Worm (Caenorhabditis elegans) whole organism, late embryonic: Measurements from ENCODE around the gene lgc-11.

ENCODE experiments used
- C38D4.7 ChIP-seq: fragments of 200-800 bp; sonication (Bioruptor generic); optimal IDR thresholded peaks from 2 replicates; lab custom pipeline; 2018; ENCODE audit warnings: mild to moderate bottlenecking, missing genetic modification characterization, moderate library complexity, missing compliant biosample characterization
- F13H6.1 ChIP-seq: sonication (generic microtip); optimal IDR thresholded peaks from 2 replicates; lab custom pipeline; 2016; ENCODE audit warnings: missing genetic modification characterization, missing compliant biosample characterization
- K09A11.1 ChIP-seq: sonication (generic microtip); optimal IDR thresholded peaks from 2 replicates; lab custom pipeline; 2017; ENCODE audit warnings: antibody characterized with exemption, mild to moderate bottlenecking, missing genetic modification characterization, missing compliant biosample characterization; ENCODE audit not compliant: insufficient read depth
- Y22D7AL.16 ChIP-seq: sonication (generic microtip); optimal IDR thresholded peaks from 2 replicates; lab custom pipeline; 2016; ENCODE audit warnings: missing genetic modification characterization, missing compliant biosample characterization
- ahr-1 ChIP-seq: sonication (generic microtip); optimal IDR thresholded peaks from 2 replicates; lab custom pipeline; 2016; ENCODE audit warnings: missing genetic modification characterization, missing compliant biosample characterization
- ama-1 ChIP-seq: fragments of 150-350 bp; optimal IDR thresholded peaks from 2 replicates; lab custom pipeline; 2014
- ceh-19 ChIP-seq: fragments of 200-800 bp; sonication (Bioruptor generic); optimal IDR thresholded peaks from 2 replicates; lab custom pipeline; 2018; ENCODE audit warnings: mild to moderate bottlenecking, missing genetic modification characterization, missing compliant biosample characterization
- ceh-2 ChIP-seq: sonication (generic microtip); optimal IDR thresholded peaks from 2 replicates; lab custom pipeline; 2016; ENCODE audit warnings: missing genotype, missing genetic modification characterization, missing compliant biosample characterization
- ceh-22 ChIP-seq: sonication (generic microtip); optimal IDR thresholded peaks from 2 replicates; lab custom pipeline; 2017; ENCODE audit warnings: missing biosample characterization, missing genetic modification characterization
- ceh-31 ChIP-seq: sonication (generic microtip); optimal IDR thresholded peaks from 2 replicates; lab custom pipeline; 2016; ENCODE audit warnings: missing genetic modification characterization, missing compliant biosample characterization
- ceh-34 ChIP-seq: sonication (generic microtip); optimal IDR thresholded peaks from 2 replicates; lab custom pipeline; 2016; ENCODE audit warnings: mild to moderate bottlenecking, missing genetic modification characterization, missing compliant biosample characterization
- ceh-45 ChIP-seq: fragments of 200-800 bp; sonication (Bioruptor generic); IDR thresholded peaks from 2 replicates; pipeline ENCODE4 v1.3.6; 2022; ENCODE audit warnings: missing genetic modification reagents, missing genetic modification characterization, missing compliant biosample characterization
- ceh-48 ChIP-seq: sonication (generic microtip); optimal IDR thresholded peaks from 2 replicates; lab custom pipeline; 2016; ENCODE audit warnings: missing genetic modification characterization, inconsistent platforms, missing compliant biosample characterization
- ceh-6 ChIP-seq: fragments of 200-800 bp; sonication (Bioruptor generic); optimal IDR thresholded peaks from 2 replicates; lab custom pipeline; 2018; ENCODE audit warnings: mild to moderate bottlenecking, missing genetic modification characterization, missing compliant biosample characterization
- ceh-9 ChIP-seq: sonication (generic microtip); optimal IDR thresholded peaks from 2 replicates; lab custom pipeline; 2016; ENCODE audit warnings: mild to moderate bottlenecking, missing genetic modification characterization, inconsistent platforms, missing compliant biosample characterization
- che-1 ChIP-seq: sonication (generic microtip); optimal IDR thresholded peaks from 2 replicates; lab custom pipeline; 2016; ENCODE audit warnings: mild to moderate bottlenecking, missing genetic modification characterization, missing compliant biosample characterization
- dve-1 ChIP-seq: sonication (generic microtip); optimal IDR thresholded peaks from 2 replicates; lab custom pipeline; 2017; ENCODE audit warnings: antibody characterized with exemption, mild to moderate bottlenecking, missing genetic modification characterization, missing compliant biosample characterization
- elt-2 ChIP-seq: sonication (generic microtip); optimal IDR thresholded peaks from 2 replicates; lab custom pipeline; 2016; ENCODE audit warnings: missing genetic modification reagents, missing genetic modification characterization, missing compliant biosample characterization
- eyg-1 ChIP-seq: sonication (generic microtip); optimal IDR thresholded peaks from 2 replicates; lab custom pipeline; 2016; ENCODE audit warnings: missing genotype, missing genetic modification characterization, missing compliant biosample characterization
- fax-1 ChIP-seq: sonication (generic microtip); optimal IDR thresholded peaks from 2 replicates; lab custom pipeline; 2016; ENCODE audit warnings: missing genotype, missing genetic modification characterization, missing compliant biosample characterization
- fkh-10 ChIP-seq: fragments of 150-350 bp; optimal IDR thresholded peaks from 2 replicates; lab custom pipeline; 2014; ENCODE audit warnings: missing biosample characterization, missing genetic modification reagents, missing genetic modification characterization
- hlh-30 ChIP-seq: sonication (generic microtip); optimal IDR thresholded peaks from 2 replicates; lab custom pipeline; 2017; ENCODE audit warnings: antibody characterized with exemption, missing genetic modification characterization, missing compliant biosample characterization; ENCODE audit not compliant: insufficient read depth
- lim-6 ChIP-seq: sonication (generic microtip); optimal IDR thresholded peaks from 2 replicates; lab custom pipeline; 2016; ENCODE audit warnings: missing genetic modification characterization, missing compliant biosample characterization
- lin-11 ChIP-seq: fragments of 200-800 bp; sonication (Bioruptor generic); optimal IDR thresholded peaks from 2 replicates; lab custom pipeline; 2018; ENCODE audit warnings: mild to moderate bottlenecking, missing genetic modification characterization, missing compliant biosample characterization
- madf-2 ChIP-seq: sonication (generic microtip); optimal IDR thresholded peaks from 2 replicates; lab custom pipeline; 2017; ENCODE audit warnings: missing genetic modification characterization, missing compliant biosample characterization
- nfya-1 ChIP-seq: sonication (generic microtip); optimal IDR thresholded peaks from 2 replicates; lab custom pipeline; 2017; ENCODE audit warnings: missing genetic modification characterization, mild to moderate bottlenecking, missing compliant biosample characterization, antibody characterized with exemption, moderate library complexity
- nhr-11 ChIP-seq: fragments of 150-350 bp; optimal IDR thresholded peaks from 2 replicates; lab custom pipeline; 2014; ENCODE audit warnings: missing biosample characterization, missing genetic modification characterization
- pat-9 ChIP-seq: fragments of 200-800 bp; sonication (Bioruptor generic); optimal IDR thresholded peaks from 2 replicates; lab custom pipeline; 2018; ENCODE audit warnings: mild to moderate bottlenecking, missing genetic modification characterization, moderate library complexity, missing compliant biosample characterization
- pax-1 ChIP-seq: fragments of 150-350 bp; optimal IDR thresholded peaks from 2 replicates; lab custom pipeline; 2014; ENCODE audit warnings: missing biosample characterization, missing genetic modification characterization
- ref-2 ChIP-seq: sonication (generic microtip); optimal IDR thresholded peaks from 2 replicates; lab custom pipeline; 2016; ENCODE audit warnings: missing genetic modification characterization, missing compliant biosample characterization
- rnt-1 ChIP-seq: sonication (generic microtip); optimal IDR thresholded peaks from 2 replicates; lab custom pipeline; 2016; ENCODE audit warnings: missing genetic modification characterization, missing compliant biosample characterization
- sdc-2 ChIP-seq: sonication (generic microtip); optimal IDR thresholded peaks from 2 replicates; lab custom pipeline; 2016; ENCODE audit warnings: missing genotype, missing genetic modification characterization, missing compliant biosample characterization
- sox-4 ChIP-seq: sonication (generic microtip); optimal IDR thresholded peaks from 2 replicates; lab custom pipeline; 2017; ENCODE audit warnings: mild to moderate bottlenecking, missing genetic modification characterization, inconsistent platforms, missing compliant biosample characterization
- tbx-2 ChIP-seq: sonication (generic microtip); optimal IDR thresholded peaks from 2 replicates; lab custom pipeline; 2016; ENCODE audit warnings: missing genetic modification characterization, missing compliant biosample characterization
- tbx-7 ChIP-seq: sonication (generic microtip); optimal IDR thresholded peaks from 2 replicates; lab custom pipeline; 2016; ENCODE audit warnings: missing genotype, missing genetic modification characterization, missing compliant biosample characterization
- ttx-3 ChIP-seq: sonication (generic microtip); optimal IDR thresholded peaks from 2 replicates; lab custom pipeline; 2016; ENCODE audit warnings: missing genetic modification reagents, missing genetic modification characterization, missing compliant biosample characterization
- unc-3 ChIP-seq, 2 experiments: fragments of 200-800 bp in 1 of 2; sonication (Bioruptor generic) in 1 of 2; sonication (generic microtip) in 1 of 2; conservative IDR thresholded peaks in 1 of 2; optimal IDR thresholded peaks in 1 of 2; 2 replicates each; pipeline versions ENCODE4 v1.3.6 to Lab custom; 2016 to 2022; ENCODE audit warnings: missing compliant biosample characterization in 2 of 2, missing genetic modification characterization in 2 of 2, missing genetic modification reagents in 1 of 2
- unc-42 ChIP-seq: sonication (generic microtip); optimal IDR thresholded peaks from 2 replicates; lab custom pipeline; 2016; ENCODE audit warnings: missing genotype, missing genetic modification characterization, missing compliant biosample characterization
- unc-86 ChIP-seq: sonication (generic microtip); optimal IDR thresholded peaks from 2 replicates; lab custom pipeline; 2016; ENCODE audit warnings: missing genetic modification characterization, missing compliant biosample characterization
- zip-5 ChIP-seq: sonication (generic microtip); optimal IDR thresholded peaks from 2 replicates; lab custom pipeline; 2016; ENCODE audit warnings: missing genetic modification characterization, missing compliant biosample characterization
- ztf-16 ChIP-seq: sonication (generic microtip); optimal IDR thresholded peaks from 2 replicates; lab custom pipeline; 2017; ENCODE audit warnings: missing genetic modification characterization, missing compliant biosample characterization

The lgc-11 gene

ce11 chrX:7485748-7486147 lies 20.7 kb downstream of the lgc-11 start, which contains the start of gene gly-12 (continued):
- peak; percentile 10 for TF ChIP-seq nfya-1
- no peak for TF ChIP-seq dve-1 (tag; lab: Kevin White, UChicago)
- TF ChIP-seq eyg-1 = no peak
- peak; percentile 54 for TF ChIP-seq ceh-31
- peak; percentile 22 for TF ChIP-seq ref-2 (tag; lab: Kevin White, UChicago)
- TF ChIP-seq fkh-10 = no peak
- TF ChIP-seq rnt-1 (tag; lab: Kevin White, UChicago) = peak; percentile 90
- no peak for TF ChIP-seq madf-2 (tag; lab: Kevin White, UChicago)
- TF ChIP-seq ceh-34 (tag; lab: Kevin White, UChicago) = no peak
- TF ChIP-seq lin-11 (tag; lab: Kevin White, UChicago) = no peak
- TF ChIP-seq tbx-7 (tag; lab: Kevin White, UChicago) = no peak
- no peak for TF ChIP-seq unc-86 (tag; lab: Kevin White, UChicago)
- TF ChIP-seq nhr-11 (tag; lab: Kevin White, UChicago) = no peak

- TF ChIP-seq F13H6.1 (tag; lab: Kevin White, UChicago) = no peak
- no peak for TF ChIP-seq zip-5 (tag; lab: Kevin White, UChicago)
- no peak for TF ChIP-seq ztf-16
- TF ChIP-seq fax-1 (tag; lab: Kevin White, UChicago) = no peak
- no peak for TF ChIP-seq lim-6
- TF ChIP-seq elt-2 (tag; lab: Kevin White, UChicago) = no peak
- TF ChIP-seq ahr-1 (tag; lab: Kevin White, UChicago) = no peak
- no peak for TF ChIP-seq tbx-7 (tag; lab: Kevin White, UChicago)
Measured at ce11 chrX:7480756-7481155, 25.7 kb downstream of the lgc-11 start, which contains the start of gene F48E3.9. F48E3.9 (plus strand) TSS chrX:7481056.

ce11 chrX:7478948-7479347 lies 27.5 kb downstream of the lgc-11 start, which contains the start of gene mek-1:
mek-1 (plus strand) TSS chrX:7479248.
- TF ChIP-seq ceh-9 (no peak), che-1 (tag; lab: Kevin White, UChicago) (no peak), unc-3 (GFP tag; conservative IDR thresholded peaks at IDR 0.05; lab: Robert Waterston, UW) (no peak), unc-3 (tag; optimal IDR thresholded peaks at IDR 0.05; lab: Kevin White, UChicago) (no peak), ceh-6 (no peak), sox-4 (tag; lab: Kevin White, UChicago) (no peak)

- TF ChIP-seq K09A11.1 (peak; percentile 36), ceh-9 (no peak), ttx-3 (no peak), hlh-30 (tag; lab: Kevin White, UChicago) (peak; percentile 49), Y22D7AL.16 (tag; lab: Kevin White, UChicago) (no peak), ceh-22 (tag; lab: Kevin White, UChicago) (no peak), ama-1 (lab: Kevin White, UChicago) (no peak), ceh-31 (peak; percentile 51), unc-42 (tag; lab: Kevin White, UChicago) (peak; percentile 55), ceh-45 (GFP tag; lab: Robert Waterston, UW) (no peak), ceh-2 (tag; lab: Kevin White, UChicago) (no peak), pat-9 (tag; lab: Kevin White, UChicago) (peak; percentile 8), ceh-48 (no peak), madf-2 (tag; lab: Kevin White, UChicago) (no peak), ceh-19 (GFP tag; lab: Kevin White, UChicago) (peak; percentile 46), pax-1 (tag; lab: Kevin White, UChicago) (no peak), rnt-1 (tag; lab: Kevin White, UChicago) (peak; percentile 38), tbx-2 (tag; lab: Kevin White, UChicago) (peak; percentile 57), che-1 (tag; lab: Kevin White, UChicago) (no peak), elt-2 (tag; lab: Kevin White, UChicago) (no peak), sdc-2 (tag; lab: Kevin White, UChicago) (peak; percentile 51), C38D4.7 (GFP tag; lab: Kevin White, UChicago) (no peak)
Measured at ce11 chrX:7478476-7478875, 28.0 kb downstream of the lgc-11 start.
